Worm (Caenorhabditis elegans): ENCODE measurements around the gene C29A12.1.

ce11 chrV:10856901-10857637 lies 43.8 kb upstream of the C29A12.1 start:
- TF ChIP-seq C17E4.6 (GFP tag; IDR thresholded peaks at IDR 0.05) (no peak), zfh-2 (GFP tag; conservative IDR thresholded peaks at IDR 0.05) (no peak; the same call in 1 of the 2 replicates), snpc-3.4 (tag; optimal IDR thresholded peaks at IDR 0.05) (no peak), nhr-179 (tag; optimal IDR thresholded peaks at IDR 0.05) (no peak), snpc-4 (GFP tag; optimal IDR thresholded peaks at IDR 0.05) (no peak), snpc-4 (tag; optimal IDR thresholded peaks at IDR 0.05) (no peak), nhr-120 (GFP tag; IDR thresholded peaks at IDR 0.05) (no peak), T26A5.8 (tag; optimal IDR thresholded peaks at IDR 0.05) (no peak), let-526 (GFP tag; IDR thresholded peaks at IDR 0.05) (no peak), unc-62 (GFP tag; optimal IDR thresholded peaks at IDR 0.05) (no peak), ama-1 (optimal IDR thresholded peaks at IDR 0.05) (no peak), ama-1 (GFP tag; optimal IDR thresholded peaks at IDR 0.05) (no peak), lir-1 (GFP tag; conservative IDR thresholded peaks at IDR 0.05) (no peak), mxl-1 (tag; optimal IDR thresholded peaks at IDR 0.05) (no peak), aptf-3 (GFP tag; IDR thresholded peaks at IDR 0.05) (no peak)

All from whole organism, young adult.